Worm (Caenorhabditis elegans) whole organism, late embryonic: ENCODE measurements around the gene gst-31.

Experiments
- ama-1 ChIP-seq: fragments of 150-350 bp; optimal IDR thresholded peaks from 2 replicates; lab custom pipeline; 2014
- lin-11 ChIP-seq: fragments of 200-800 bp; sonication (Bioruptor generic); optimal IDR thresholded peaks from 2 replicates; lab custom pipeline; 2018; ENCODE audit warnings: mild to moderate bottlenecking, missing genetic modification characterization, missing compliant biosample characterization
- mec-3 ChIP-seq: sonication (generic microtip); optimal IDR thresholded peaks from 2 replicates; lab custom pipeline; 2016; ENCODE audit warnings: borderline replicate concordance, missing genetic modification characterization, missing compliant biosample characterization
- nhr-11 ChIP-seq: fragments of 150-350 bp; optimal IDR thresholded peaks from 2 replicates; lab custom pipeline; 2014; ENCODE audit warnings: missing biosample characterization, missing genetic modification characterization
- nhr-232 ChIP-seq: sonication (generic microtip); optimal IDR thresholded peaks from 2 replicates; lab custom pipeline; 2016; ENCODE audit warnings: missing genetic modification characterization, missing compliant biosample characterization
- pqm-1 ChIP-seq: sonication (generic microtip); optimal IDR thresholded peaks from 2 replicates; lab custom pipeline; 2016; ENCODE audit warnings: missing genetic modification characterization, missing compliant biosample characterization
- zip-5 ChIP-seq: sonication (generic microtip); optimal IDR thresholded peaks from 2 replicates; lab custom pipeline; 2016; ENCODE audit warnings: missing genetic modification characterization, missing compliant biosample characterization
- ztf-16 ChIP-seq: sonication (generic microtip); optimal IDR thresholded peaks from 2 replicates; lab custom pipeline; 2017; ENCODE audit warnings: missing genetic modification characterization, missing compliant biosample characterization

DNA sequence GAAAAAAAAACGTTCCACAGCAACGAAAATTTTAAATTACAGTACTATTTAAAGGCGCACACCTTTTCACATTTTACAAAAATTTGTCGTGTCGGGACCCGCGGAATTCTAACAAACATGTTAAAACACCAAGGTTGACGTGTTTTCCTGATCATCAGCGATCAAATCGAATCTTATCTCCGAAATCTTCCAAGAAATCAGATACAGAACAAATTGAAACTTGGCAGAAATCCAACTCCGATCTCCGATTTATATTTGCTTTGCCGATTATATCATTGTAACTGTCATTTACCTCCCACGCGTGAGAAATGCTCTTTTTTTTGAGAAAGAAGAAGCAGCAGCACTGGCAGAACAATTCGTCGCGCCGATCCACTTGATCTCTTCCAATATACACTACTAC lies 39.0 kb upstream of the gst-31 start:
- TF ChIP-seq nhr-11 (tag; lab: Kevin White, UChicago) (no peak), ama-1 (lab: Kevin White, UChicago) (no peak), lin-11 (tag; lab: Kevin White, UChicago) (no peak), nhr-232 (tag; lab: Kevin White, UChicago) (no peak), ztf-16 (tag; lab: Kevin White, UChicago) (no peak), mec-3 (tag; lab: Kevin White, UChicago) (no peak), pqm-1 (tag; lab: Kevin White, UChicago) (no peak), zip-5 (tag; lab: Kevin White, UChicago) (no peak)
